Worm (Caenorhabditis elegans): ENCODE measurements around the gene tpan-1.

tpan-1 gene

DNA sequence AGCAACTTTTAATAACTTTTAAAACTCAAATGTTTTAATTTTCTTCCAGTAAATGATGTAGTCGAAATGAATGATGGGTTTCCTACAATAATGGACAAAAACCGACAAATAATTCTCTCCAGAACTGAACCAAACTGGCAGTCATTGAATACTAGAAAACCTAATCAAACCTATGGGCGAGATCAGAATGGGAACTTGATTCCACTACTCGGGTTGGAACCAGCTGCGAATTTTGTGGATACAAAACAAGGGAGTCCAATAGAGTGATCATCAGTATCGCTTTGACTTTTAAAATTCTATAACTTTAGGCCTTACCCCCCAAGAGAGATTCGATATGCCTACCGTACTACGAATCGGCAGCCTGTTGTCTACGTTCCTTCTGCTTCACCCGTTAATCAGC, 37.3 kb downstream of the tpan-1 start:
- TF ChIP-seq lin-14 (GFP tag; optimal IDR thresholded peaks at IDR 0.05) (no peak), nhr-85 (tag) (no peak), unc-62 (GFP tag; optimal IDR thresholded peaks at IDR 0.05) (no peak), lin-13 (GFP tag; optimal IDR thresholded peaks at IDR 0.05) (no peak), elt-2 (tag; optimal IDR thresholded peaks at IDR 0.05) (no peak), pqm-1 (tag; optimal IDR thresholded peaks at IDR 0.05) (no peak), nhr-71 (tag; optimal IDR thresholded peaks at IDR 0.05) (no peak), ceh-82 (tag; optimal IDR thresholded peaks at IDR 0.05) (no peak), aha-1 (tag; optimal IDR thresholded peaks at IDR 0.05) (no peak), fos-1 (tag; optimal IDR thresholded peaks at IDR 0.05) (no peak), fkh-10 (GFP tag; optimal IDR thresholded peaks at IDR 0.05) (no peak), hpl-2 (GFP tag; optimal IDR thresholded peaks at IDR 0.05) (no peak), unc-98 (GFP tag; IDR thresholded peaks at IDR 0.05) (no peak), grh-1 (GFP tag; IDR thresholded peaks at IDR 0.05) (no peak), ces-1 (GFP tag; optimal IDR thresholded peaks at IDR 0.05) (no peak)

DNA sequence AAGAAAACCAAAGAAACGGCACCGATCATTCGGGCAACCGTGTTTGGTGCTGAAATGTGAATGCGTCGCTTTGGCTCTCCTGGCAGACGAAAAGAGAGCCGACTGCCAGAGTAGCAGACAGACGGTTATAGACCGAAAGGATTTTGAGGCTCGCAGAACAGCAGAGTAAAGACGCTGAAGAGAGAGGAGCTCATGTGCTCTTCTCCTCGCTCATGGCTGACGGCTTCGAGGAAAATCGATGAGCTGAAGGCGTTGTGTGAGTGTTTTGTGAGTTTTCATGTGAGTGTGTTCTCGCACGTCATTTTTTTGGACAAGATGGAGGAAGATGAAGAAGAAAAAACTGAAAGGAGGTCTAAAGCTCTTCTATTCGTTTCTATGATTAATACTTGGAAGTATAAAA, 39.5 kb downstream of the tpan-1 start, which contains the start of gene sbt-1:
sbt-1 (minus strand) TSS at position 62 of the 400 bp plus-strand sequence.
- TF ChIP-seq zip-4 (GFP tag; optimal IDR thresholded peaks at IDR 0.05) (no peak), sptf-1 (tag; optimal IDR thresholded peaks at IDR 0.05) (no peak), fkh-4 (tag; optimal IDR thresholded peaks at IDR 0.05; ENCODE audit: borderline replicate concordance) (no peak), hpl-2 (GFP tag; optimal IDR thresholded peaks at IDR 0.05) (no peak), ceh-82 (tag; optimal IDR thresholded peaks at IDR 0.05) (peak; percentile 58 to 85 (median 61)), pqm-1 (tag; optimal IDR thresholded peaks at IDR 0.05) (no peak), lsy-2 (tag; optimal IDR thresholded peaks at IDR 0.05) (peak; percentile 46 to 79), swsn-7 (tag; optimal IDR thresholded peaks at IDR 0.05) (peak; percentile 78), nhr-85 (tag) (no peak), lin-15B (tag; optimal IDR thresholded peaks at IDR 0.05) (peak; percentile 23), blmp-1 (tag; optimal IDR thresholded peaks at IDR 0.05) (no peak), dsc-1 (tag; optimal IDR thresholded peaks at IDR 0.05) (peak; percentile 38), ceh-63 (GFP tag; optimal IDR thresholded peaks at IDR 0.05) (no peak), elt-2 (tag; optimal IDR thresholded peaks at IDR 0.05) (no peak), ztf-11 (tag; optimal IDR thresholded peaks at IDR 0.05) (no peak), nhr-71 (tag; optimal IDR thresholded peaks at IDR 0.05) (peak; percentile 75), C34B4.2 (tag; optimal IDR thresholded peaks at IDR 0.05) (no peak), sox-4 (tag; optimal IDR thresholded peaks at IDR 0.05) (no peak), Y116A8C.19 (tag; optimal IDR thresholded peaks at IDR 0.05; ENCODE audit: borderline replicate concordance) (no peak), nhr-84 (tag; optimal IDR thresholded peaks at IDR 0.05) (no peak), fkh-8 (tag; optimal IDR thresholded peaks at IDR 0.05) (peak; percentile 93), nhr-77 (tag; optimal IDR thresholded peaks at IDR 0.05) (no peak), nhr-28 (tag; optimal IDR thresholded peaks at IDR 0.05) (no peak), tlp-1 (tag; optimal IDR thresholded peaks at IDR 0.05) (no peak), mdl-1 (tag; optimal IDR thresholded peaks at IDR 0.05) (peak in 1 of 2 experiments; percentile 45), pag-3 (tag; optimal IDR thresholded peaks at IDR 0.05; ENCODE audit: borderline replicate concordance, insufficient read depth) (no peak), unc-86 (tag; optimal IDR thresholded peaks at IDR 0.05) (peak; percentile 86), egl-13 (tag; optimal IDR thresholded peaks at IDR 0.05) (peak; percentile 30), snpc-4 (tag; optimal IDR thresholded peaks at IDR 0.05) (peak; percentile 18), tbx-2 (tag; optimal IDR thresholded peaks at IDR 0.05) (peak; percentile 63), ceh-8 (GFP tag; optimal IDR thresholded peaks at IDR 0.05) (no peak), aha-1 (tag; optimal IDR thresholded peaks at IDR 0.05) (no peak), jun-1 (tag; optimal IDR thresholded peaks at IDR 0.05) (peak; percentile 11), nhr-76 (tag; optimal IDR thresholded peaks at IDR 0.05) (no peak), lir-3 (tag; optimal IDR thresholded peaks at IDR 0.05; ENCODE audit: poor library complexity) (peak; percentile 0), sup-37 (GFP tag; optimal IDR thresholded peaks at IDR 0.05) (no peak), skn-1 (tag; optimal IDR thresholded peaks at IDR 0.05) (peak; percentile 11), irx-1 (tag; optimal IDR thresholded peaks at IDR 0.05) (no peak), nhr-237 (tag; optimal IDR thresholded peaks at IDR 0.05) (no peak), nhr-19 (GFP tag; conservative IDR thresholded peaks at IDR 0.05) (peak; percentile 12; the same call in 1 of the 2 replicates), mep-1 (tag; optimal IDR thresholded peaks at IDR 0.05) (peak; percentile 58), fos-1 (tag; optimal IDR thresholded peaks at IDR 0.05) (peak; percentile 37), unc-98 (GFP tag; IDR thresholded peaks at IDR 0.05) (no peak), mab-9 (GFP tag; IDR thresholded peaks at IDR 0.05) (no peak), zag-1 (tag; optimal IDR thresholded peaks at IDR 0.05) (peak; percentile 2)

All from whole organism, L1 larva.